Fruit fly (Drosophila melanogaster): ENCODE measurements around the gene CG5854.

dm6 chr3R:23900092-23900491, 33.6 kb upstream of the CG5854 start:
- TF ChIP-seq Myc (optimal IDR thresholded peaks at IDR 0.05) (no peak), psq (optimal IDR thresholded peaks at IDR 0.05) (no peak), Sin3A (optimal IDR thresholded peaks at IDR 0.05) (no peak), h (optimal IDR thresholded peaks at IDR 0.05) (no peak), ttk (optimal IDR thresholded peaks at IDR 0.05) (no peak), insv (optimal IDR thresholded peaks at IDR 0.05) (no peak)

All from Kc167 (cell line).